Fruit fly (Drosophila melanogaster) Kc167 (cell line): ENCODE data around the gene CG44040.

Source experiments
- Myc ChIP-seq: fragments of >200 bp; optimal IDR thresholded peaks from 2 replicates; lab custom pipeline; 2017; ENCODE audit warnings: missing external identifiers
- Sin3A ChIP-seq: fragments of >200 bp; optimal IDR thresholded peaks from 2 replicates; lab custom pipeline; 2018; ENCODE audit warnings: missing external identifiers
- h ChIP-seq: fragments of >200 bp; optimal IDR thresholded peaks from 3 replicates; lab custom pipeline; 2018; ENCODE audit warnings: missing external identifiers
- insv ChIP-seq: fragments of >200 bp; optimal IDR thresholded peaks from 3 replicates; lab custom pipeline; 2018; ENCODE audit warnings: missing external identifiers
- psq ChIP-seq: fragments of >200 bp; optimal IDR thresholded peaks from 2 replicates; lab custom pipeline; 2017; ENCODE audit warnings: missing external identifiers

- no peak for TF ChIP-seq Myc (lab: Kevin White, UChicago)
- TF ChIP-seq insv: no peak
- TF ChIP-seq Sin3A (lab: Kevin White, UChicago): no peak
- TF ChIP-seq psq (lab: Kevin White, UChicago): no peak
- no peak for TF ChIP-seq h
Measured at dm6 chr3R:15342432-15342925, 22.3 kb downstream of the CG44040 start.
